ENCODE assay signal across 1 fruit fly cellular context in genomic region chr3R:11557492-11557965, dm6.
TF ChIP-seq lines count a peak whose summit lies in the region.

Gene CG10898 (plus strand): TSS chr3R:11557776.

TF ChIP-seq in whole organism, embryonic, 481 proteins besides CTCF, POLR2A, EP300 and RAD21 (continued from another document):
- TF ChIP-seq Eip74EF (GFP tag; optimal IDR thresholded peaks at IDR 0.05; lab: Kevin White, UChicago): peak in 1 of 2 experiments; percentile 13
- TF ChIP-seq nom (GFP tag; optimal IDR thresholded peaks at IDR 0.05; lab: Kevin White, UChicago): no peak
- peak; percentile 91 for TF ChIP-seq lilli (GFP tag; optimal IDR thresholded peaks at IDR 0.05; lab: Kevin White, UChicago)
- no peak for TF ChIP-seq kah (GFP tag; optimal IDR thresholded peaks at IDR 0.05; lab: Kevin White, UChicago)
- TF ChIP-seq Chrac-16 (GFP tag; optimal IDR thresholded peaks at IDR 0.05; lab: Kevin White, UChicago): peak; percentile 87
- TF ChIP-seq CG16863 (GFP tag; optimal IDR thresholded peaks at IDR 0.05; lab: Kevin White, UChicago): peak; percentile 84
- no peak for TF ChIP-seq inv (GFP tag; IDR thresholded peaks at IDR 0.05; lab: Robert Waterston, UW; ENCODE audit: partially characterized antibody)
- TF ChIP-seq CG17186 (GFP tag; optimal IDR thresholded peaks at IDR 0.05; lab: Kevin White, UChicago): peak; percentile 71
- TF ChIP-seq CG1233 (GFP tag; optimal IDR thresholded peaks at IDR 0.05; lab: Kevin White, UChicago): peak; percentile 66
- TF ChIP-seq Hr51 (GFP tag; optimal IDR thresholded peaks at IDR 0.05; lab: Kevin White, UChicago): peak; percentile 77 to 84
- TF ChIP-seq Ravus (GFP tag; IDR thresholded peaks at IDR 0.05; lab: Robert Waterston, UW): no peak
- peak; percentile 84 for TF ChIP-seq CG4730 (GFP tag; IDR thresholded peaks at IDR 0.05; lab: Robert Waterston, UW)
- TF ChIP-seq Dad (GFP tag; optimal IDR thresholded peaks at IDR 0.05; lab: Kevin White, UChicago): peak; percentile 67
- TF ChIP-seq CG34224 (GFP tag; IDR thresholded peaks at IDR 0.05; lab: Robert Waterston, UW; ENCODE audit: partially characterized antibody): no peak
- TF ChIP-seq Meics (GFP tag; optimal IDR thresholded peaks at IDR 0.05; lab: Kevin White, UChicago): peak; percentile 74
- TF ChIP-seq dm (GFP tag; optimal IDR thresholded peaks at IDR 0.05; lab: Kevin White, UChicago): peak; percentile 70
- TF ChIP-seq Sry-β (GFP tag; optimal IDR thresholded peaks at IDR 0.05; lab: Kevin White, UChicago): no peak
- peak; percentile 73 for TF ChIP-seq Awh (GFP tag; IDR thresholded peaks at IDR 0.05; lab: Robert Waterston, UW)
- no peak for TF ChIP-seq BtbVII (GFP tag; optimal IDR thresholded peaks at IDR 0.05; lab: Kevin White, UChicago)
- TF ChIP-seq vvl (GFP tag; IDR thresholded peaks at IDR 0.05; lab: Robert Waterston, UW): peak; percentile 94
- peak; percentile 68 for TF ChIP-seq jing (GFP tag; optimal IDR thresholded peaks at IDR 0.05; lab: Kevin White, UChicago)
- TF ChIP-seq CG14965 (GFP tag; optimal IDR thresholded peaks at IDR 0.05; lab: Kevin White, UChicago; ENCODE audit: borderline replicate concordance): peak; percentile 8
- TF ChIP-seq CG34422 (GFP tag; IDR thresholded peaks at IDR 0.05; lab: Robert Waterston, UW): peak; percentile 88
- TF ChIP-seq CG7271 (tag; optimal IDR thresholded peaks at IDR 0.05; lab: Kevin White, UChicago): peak; percentile 25
- peak; percentile 18 for TF ChIP-seq MTF-1 (GFP tag; optimal IDR thresholded peaks at IDR 0.05; lab: Kevin White, UChicago; ENCODE audit: borderline replicate concordance)
- no peak for TF ChIP-seq pfk (GFP tag; optimal IDR thresholded peaks at IDR 0.05; lab: Kevin White, UChicago)
- peak; percentile 32 for TF ChIP-seq CG7928 (GFP tag; optimal IDR thresholded peaks at IDR 0.05; lab: Kevin White, UChicago)
- peak; percentile 91 for TF ChIP-seq CG12391 (tag; optimal IDR thresholded peaks at IDR 0.05; lab: Kevin White, UChicago)
- TF ChIP-seq Dip3 (GFP tag; optimal IDR thresholded peaks at IDR 0.05; lab: Kevin White, UChicago): peak; percentile 87
- TF ChIP-seq CG31388 (GFP tag; optimal IDR thresholded peaks at IDR 0.05; lab: Kevin White, UChicago): peak; percentile 58
- peak; percentile 47 for TF ChIP-seq exex (tag; optimal IDR thresholded peaks at IDR 0.05; lab: Kevin White, UChicago)
- peak; percentile 81 to 89 for TF ChIP-seq Pdp1 (GFP tag; optimal IDR thresholded peaks at IDR 0.05; lab: Kevin White, UChicago)
- TF ChIP-seq oc (tag; optimal IDR thresholded peaks at IDR 0.05; lab: Kevin White, UChicago): peak; percentile 50
- TF ChIP-seq ranshi (GFP tag; IDR thresholded peaks at IDR 0.05; lab: Robert Waterston, UW): peak; percentile 85
- TF ChIP-seq ssp (GFP tag; IDR thresholded peaks at IDR 0.05; lab: Robert Waterston, UW): peak; percentile 91
- TF ChIP-seq wor (GFP tag; IDR thresholded peaks at IDR 0.05; lab: Robert Waterston, UW): peak; percentile 58
- TF ChIP-seq fd96Cb (tag; optimal IDR thresholded peaks at IDR 0.05; lab: Kevin White, UChicago): peak; percentile 74
- TF ChIP-seq CG9817 (tag; optimal IDR thresholded peaks at IDR 0.05; lab: Kevin White, UChicago): peak; percentile 90
- peak; percentile 75 for TF ChIP-seq en (GFP tag; optimal IDR thresholded peaks at IDR 0.05; lab: Kevin White, UChicago)
- TF ChIP-seq CG12219 (GFP tag; optimal IDR thresholded peaks at IDR 0.05; lab: Kevin White, UChicago): peak; percentile 63
